Fruit fly (Drosophila melanogaster) whole organism, pupa: ENCODE measurements around the gene CecA2.

Experiments
- CG10348 ChIP-seq: fragments of 200-800 bp; sonication (Bioruptor generic); IDR thresholded peaks from 2 replicates; pipeline ENCODE4 v1.3.6; 2022; ENCODE audit warnings: missing biosample characterization, missing genetic modification characterization
- CG12605 ChIP-seq: fragments of 200-800 bp; sonication (Bioruptor generic); IDR thresholded peaks from 2 replicates; pipeline ENCODE4 v1.3.6; 2022; ENCODE audit warnings: missing biosample characterization, missing genetic modification characterization
- CG13204 ChIP-seq: fragments of 200-800 bp; sonication (Bioruptor generic); optimal IDR thresholded peaks from 2 replicates; lab custom pipeline; 2018; ENCODE audit warnings: missing biosample characterization, mild to moderate bottlenecking, missing genetic modification characterization, moderate library complexity
- CG14655 ChIP-seq: fragments of 200-800 bp; sonication (Bioruptor generic); optimal IDR thresholded peaks from 3 replicates; lab custom pipeline; 2017; ENCODE audit warnings: mild to moderate bottlenecking, missing biosample characterization, missing genetic modification reagents, missing genetic modification characterization
- CG15710 ChIP-seq: fragments of 200-800 bp; sonication (Bioruptor generic); optimal IDR thresholded peaks from 2 replicates; lab custom pipeline; 2018; ENCODE audit warnings: missing biosample characterization, mild to moderate bottlenecking, missing genetic modification characterization, moderate library complexity
- CG17806 ChIP-seq: fragments of 200-800 bp; sonication (Bioruptor generic); optimal IDR thresholded peaks from 2 replicates; lab custom pipeline; 2018; ENCODE audit warnings: missing biosample characterization, mild to moderate bottlenecking, missing genetic modification characterization, moderate library complexity
- CG8301 ChIP-seq: fragments of 200-800 bp; sonication (Bioruptor generic); optimal IDR thresholded peaks from 2 replicates; lab custom pipeline; 2018; ENCODE audit warnings: missing biosample characterization, mild to moderate bottlenecking, missing genetic modification characterization
- CG9948 ChIP-seq: fragments of 200-800 bp; sonication (Bioruptor generic); optimal IDR thresholded peaks from 2 replicates; lab custom pipeline; 2018; ENCODE audit warnings: missing biosample characterization, mild to moderate bottlenecking, missing genetic modification characterization, moderate library complexity
- Ets98B ChIP-seq: fragments of 200-800 bp; sonication (Bioruptor generic); IDR thresholded peaks from 2 replicates; pipeline ENCODE4 v1.3.6; 2022; ENCODE audit warnings: missing biosample characterization, missing genetic modification characterization
- Pif1A ChIP-seq: fragments of 200-800 bp; sonication (Bioruptor generic); optimal IDR thresholded peaks from 3 replicates; lab custom pipeline; 2016; ENCODE audit warnings: missing biosample characterization, missing genetic modification characterization
- Snoo ChIP-seq: fragments of 200-800 bp; sonication (Bioruptor generic); optimal IDR thresholded peaks from 3 replicates; lab custom pipeline; 2017; ENCODE audit warnings: missing biosample characterization, mild to moderate bottlenecking, missing genetic modification characterization, inconsistent platforms
- fd96Ca ChIP-seq: fragments of 200-800 bp; sonication (Bioruptor generic); IDR thresholded peaks from 3 replicates; pipeline ENCODE4 v1.3.6; 2022; ENCODE audit warnings: missing biosample characterization, missing genetic modification characterization
- gl ChIP-seq: fragments of 200-800 bp; sonication (Bioruptor generic); optimal IDR thresholded peaks from 2 replicates; lab custom pipeline; 2018; ENCODE audit warnings: missing biosample characterization, mild to moderate bottlenecking, missing genetic modification characterization

DNA sequence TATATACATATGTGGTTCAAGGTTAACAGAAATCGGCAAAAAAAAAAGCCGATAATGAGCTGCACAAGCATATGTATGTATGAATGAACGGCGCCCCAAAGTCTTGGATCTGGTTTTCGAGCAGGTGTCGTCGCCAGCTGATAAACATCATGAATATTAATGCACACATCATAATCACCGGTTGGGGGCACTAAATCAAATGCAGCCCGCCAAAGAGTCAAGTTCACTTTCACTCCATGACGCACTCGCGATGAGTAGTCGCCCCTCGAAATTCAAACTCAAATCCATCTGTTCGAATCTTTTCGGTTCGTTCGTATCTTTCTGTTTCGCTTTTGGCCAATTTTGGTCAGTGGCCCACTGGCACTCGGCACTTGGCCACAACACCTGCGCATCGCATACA, 28.3 kb downstream of the CecA2 start:
- no peak for TF ChIP-seq CG10348
- no peak for TF ChIP-seq CG15710 (tag; lab: Kevin White, UChicago)
- TF ChIP-seq CG17806 (tag; lab: Kevin White, UChicago), result no peak
- no peak for TF ChIP-seq Ets98B (GFP tag; lab: Robert Waterston, UW)
- TF ChIP-seq CG13204 (GFP tag; lab: Kevin White, UChicago), result no peak
- no peak for TF ChIP-seq CG14655 (GFP tag; lab: Kevin White, UChicago)
- no peak for TF ChIP-seq fd96Ca
- no peak for TF ChIP-seq Pif1A (GFP tag; lab: Kevin White, UChicago)
- TF ChIP-seq gl (tag; lab: Kevin White, UChicago), result no peak
- TF ChIP-seq Snoo, result no peak
- no peak for TF ChIP-seq CG8301
- TF ChIP-seq CG12605, result no peak
- no peak for TF ChIP-seq CG9948
